Worm (Caenorhabditis elegans): ENCODE results near the gene vglu-2.
A peak's percentile ranks its signal among the peaks of the same experiment; 100 is the strongest.
"Not testable (repeated sequence)": the region's sequence is repeated elsewhere in the genome, so short reads cannot be mapped to it uniquely, and the experiment has no call there.

The vglu-2 gene

ce11 chrIII:10261682-10262081, 33.3 kb upstream of the vglu-2 start, which contains the start of gene bbs-5:
TSS of gene bbs-5 (minus strand) at chrIII:10261782.
- TF ChIP-seq scrt-1 (GFP tag; IDR thresholded peaks at IDR 0.05) (no peak), aly-1 (tag; optimal IDR thresholded peaks at IDR 0.05) (no peak), ets-7 (tag; optimal IDR thresholded peaks at IDR 0.05) (no peak), ama-1 (optimal IDR thresholded peaks at IDR 0.05) (no peak), hmbx-1 (tag; optimal IDR thresholded peaks at IDR 0.05) (no peak), ceh-36 (tag; optimal IDR thresholded peaks at IDR 0.05) (no peak), hnd-1 (tag; optimal IDR thresholded peaks at IDR 0.05) (no peak), B0310.2 (tag; optimal IDR thresholded peaks at IDR 0.05) (no peak), pes-1 (GFP tag; IDR thresholded peaks at IDR 0.05) (no peak), F13C5.2 (tag; optimal IDR thresholded peaks at IDR 0.05) (no peak), tra-4 (tag; optimal IDR thresholded peaks at IDR 0.05) (no peak)

- not testable (repeated sequence) for TF ChIP-seq hmbx-1, ets-7, ceh-36 (tag; optimal IDR thresholded peaks at IDR 0.05)
These were observed 28.1 kb upstream of the vglu-2 start, which contains the start of gene inpp-4B for ce11 chrIII:10266824-10267223. TSS of gene inpp-4B (minus strand) at chrIII:10266877.

- TF ChIP-seq hmbx-1 (tag; optimal IDR thresholded peaks at IDR 0.05), result no peak
- no peak for TF ChIP-seq aly-1 (tag; optimal IDR thresholded peaks at IDR 0.05)
- TF ChIP-seq tbx-37 (GFP tag; conservative IDR thresholded peaks at IDR 0.05), result peak; percentile 77
- TF ChIP-seq sea-1 (GFP tag; conservative IDR thresholded peaks at IDR 0.05), result 0 out of 2 replicates have a peak, but pooled peaks have one; percentile 54
- peak; percentile 49 for TF ChIP-seq F13C5.2 (tag; optimal IDR thresholded peaks at IDR 0.05)
- TF ChIP-seq ceh-36 (tag; optimal IDR thresholded peaks at IDR 0.05), result no peak
- no peak for TF ChIP-seq B0310.2 (tag; optimal IDR thresholded peaks at IDR 0.05)
- peak; percentile 55; the same call in 1 of the 2 replicates for TF ChIP-seq flt-1 (GFP tag; IDR thresholded peaks at IDR 0.05)
- TF ChIP-seq scrt-1 (GFP tag; IDR thresholded peaks at IDR 0.05), result peak; percentile 63; the same call in 1 of the 2 replicates
- no peak for TF ChIP-seq hnd-1 (tag; optimal IDR thresholded peaks at IDR 0.05)
- TF ChIP-seq tra-4 (tag; optimal IDR thresholded peaks at IDR 0.05), result no peak
- 0 out of 2 replicates have a peak, but pooled peaks have one; percentile 34 for TF ChIP-seq tbx-11 (GFP tag; IDR thresholded peaks at IDR 0.05)
- TF ChIP-seq pes-1 (GFP tag; IDR thresholded peaks at IDR 0.05), result peak; percentile 82
- no peak for TF ChIP-seq ets-7 (tag; optimal IDR thresholded peaks at IDR 0.05)
- TF ChIP-seq ama-1 (optimal IDR thresholded peaks at IDR 0.05), result no peak
- peak; percentile 3 for TF ChIP-seq hmg-4 (GFP tag; optimal IDR thresholded peaks at IDR 0.05)
- no peak for TF ChIP-seq ceh-13 (GFP tag; optimal IDR thresholded peaks at IDR 0.05)
These were observed 24.1 kb upstream of the vglu-2 start, which contains the start of gene cnk-1 for ce11 chrIII:10270778-10271307. TSS of gene cnk-1 (plus strand) at chrIII:10271257.

- no peak for TF ChIP-seq sea-1 (GFP tag; conservative IDR thresholded peaks at IDR 0.05)
- no peak for TF ChIP-seq scrt-1 (GFP tag; IDR thresholded peaks at IDR 0.05)
- TF ChIP-seq tra-4 (tag; optimal IDR thresholded peaks at IDR 0.05), result no peak
- no peak for TF ChIP-seq aly-1 (tag; optimal IDR thresholded peaks at IDR 0.05)
- no peak for TF ChIP-seq tbx-37 (GFP tag; conservative IDR thresholded peaks at IDR 0.05)
- no peak for TF ChIP-seq hnd-1 (tag; optimal IDR thresholded peaks at IDR 0.05)
- TF ChIP-seq ets-7 (tag; optimal IDR thresholded peaks at IDR 0.05), result no peak
- no peak for TF ChIP-seq hmg-4 (GFP tag; optimal IDR thresholded peaks at IDR 0.05)
- TF ChIP-seq tbx-11 (GFP tag; IDR thresholded peaks at IDR 0.05), result no peak
- TF ChIP-seq F13C5.2 (tag; optimal IDR thresholded peaks at IDR 0.05), result no peak
- no peak for TF ChIP-seq pes-1 (GFP tag; IDR thresholded peaks at IDR 0.05)
- no peak for TF ChIP-seq flt-1 (GFP tag; IDR thresholded peaks at IDR 0.05)
- TF ChIP-seq ceh-13 (GFP tag; optimal IDR thresholded peaks at IDR 0.05), result no peak
- no peak for TF ChIP-seq B0310.2 (tag; optimal IDR thresholded peaks at IDR 0.05)
- TF ChIP-seq ama-1 (optimal IDR thresholded peaks at IDR 0.05), result no peak
- no peak for TF ChIP-seq ceh-36 (tag; optimal IDR thresholded peaks at IDR 0.05)
- no peak for TF ChIP-seq hmbx-1 (tag; optimal IDR thresholded peaks at IDR 0.05)
These were observed 23.1 kb upstream of the vglu-2 start for ce11 chrIII:10271807-10272206.

- no peak for TF ChIP-seq scrt-1 (GFP tag; IDR thresholded peaks at IDR 0.05)
- no peak for TF ChIP-seq aly-1 (tag; optimal IDR thresholded peaks at IDR 0.05)
- no peak for TF ChIP-seq ceh-13 (GFP tag; optimal IDR thresholded peaks at IDR 0.05)
- TF ChIP-seq ceh-36 (tag; optimal IDR thresholded peaks at IDR 0.05), result no peak
- TF ChIP-seq pes-1 (GFP tag; IDR thresholded peaks at IDR 0.05), result no peak
- no peak for TF ChIP-seq ets-7 (tag; optimal IDR thresholded peaks at IDR 0.05)
- TF ChIP-seq F13C5.2 (tag; optimal IDR thresholded peaks at IDR 0.05), result no peak
- no peak for TF ChIP-seq flt-1 (GFP tag; IDR thresholded peaks at IDR 0.05)
- TF ChIP-seq tbx-11 (GFP tag; IDR thresholded peaks at IDR 0.05), result no peak
- TF ChIP-seq B0310.2 (tag; optimal IDR thresholded peaks at IDR 0.05), result no peak
- no peak for TF ChIP-seq tra-4 (tag; optimal IDR thresholded peaks at IDR 0.05)
- no peak for TF ChIP-seq hmg-4 (GFP tag; optimal IDR thresholded peaks at IDR 0.05)
- TF ChIP-seq sea-1 (GFP tag; conservative IDR thresholded peaks at IDR 0.05), result no peak
- no peak for TF ChIP-seq hmbx-1 (tag; optimal IDR thresholded peaks at IDR 0.05)
- TF ChIP-seq tbx-37 (GFP tag; conservative IDR thresholded peaks at IDR 0.05), result no peak
These were observed 16.1 kb upstream of the vglu-2 start, which contains the start of gene pad-2 for ce11 chrIII:10278826-10279225. TSS of gene pad-2 (plus strand) at chrIII:10279126.

ce11 chrIII:10284214-10284613, 10.7 kb upstream of the vglu-2 start:
- TF ChIP-seq tbx-37 (GFP tag; conservative IDR thresholded peaks at IDR 0.05), result no peak
- TF ChIP-seq scrt-1 (GFP tag; IDR thresholded peaks at IDR 0.05), result no peak
- TF ChIP-seq tbx-11 (GFP tag; IDR thresholded peaks at IDR 0.05), result no peak
- TF ChIP-seq hmg-4 (GFP tag; optimal IDR thresholded peaks at IDR 0.05), result no peak
- TF ChIP-seq ets-7 (tag; optimal IDR thresholded peaks at IDR 0.05), result no peak
- no peak for TF ChIP-seq hmbx-1 (tag; optimal IDR thresholded peaks at IDR 0.05)
- no peak for TF ChIP-seq pes-1 (GFP tag; IDR thresholded peaks at IDR 0.05)
- no peak for TF ChIP-seq ceh-13 (GFP tag; optimal IDR thresholded peaks at IDR 0.05)
- no peak for TF ChIP-seq sea-1 (GFP tag; conservative IDR thresholded peaks at IDR 0.05)
- no peak for TF ChIP-seq flt-1 (GFP tag; IDR thresholded peaks at IDR 0.05)
- no peak for TF ChIP-seq hnd-1 (tag; optimal IDR thresholded peaks at IDR 0.05)
- TF ChIP-seq tra-4 (tag; optimal IDR thresholded peaks at IDR 0.05), result no peak
- no peak for TF ChIP-seq aly-1 (tag; optimal IDR thresholded peaks at IDR 0.05)
- no peak for TF ChIP-seq ceh-36 (tag; optimal IDR thresholded peaks at IDR 0.05)
- no peak for TF ChIP-seq ama-1 (optimal IDR thresholded peaks at IDR 0.05)

- TF ChIP-seq flt-1 (GFP tag; IDR thresholded peaks at IDR 0.05) (no peak), ceh-36 (tag; optimal IDR thresholded peaks at IDR 0.05) (no peak), scrt-1 (GFP tag; IDR thresholded peaks at IDR 0.05) (no peak), F13C5.2 (tag; optimal IDR thresholded peaks at IDR 0.05) (no peak), hnd-1 (tag; optimal IDR thresholded peaks at IDR 0.05) (no peak), ceh-13 (GFP tag; optimal IDR thresholded peaks at IDR 0.05) (no peak), tbx-37 (GFP tag; conservative IDR thresholded peaks at IDR 0.05) (no peak), aly-1 (tag; optimal IDR thresholded peaks at IDR 0.05) (no peak), ama-1 (optimal IDR thresholded peaks at IDR 0.05) (no peak), ets-7 (tag; optimal IDR thresholded peaks at IDR 0.05) (no peak), sea-1 (GFP tag; conservative IDR thresholded peaks at IDR 0.05) (no peak), tra-4 (tag; optimal IDR thresholded peaks at IDR 0.05) (no peak), B0310.2 (tag; optimal IDR thresholded peaks at IDR 0.05) (no peak)
These were observed 9.3 kb upstream of the vglu-2 start, which contains the start of gene K10G9.2 for ce11 chrIII:10285623-10286022. TSS of gene K10G9.2 (plus strand) at chrIII:10285923.

All from whole organism, early embryonic.